Worm (Caenorhabditis elegans) whole organism, L3 larva: ENCODE data around the gene bub-3.

ENCODE experiments used
- R02D3.7 ChIP-seq: fragments of 150-350 bp; optimal IDR thresholded peaks from 2 replicates; lab custom pipeline; 2014; ENCODE audit warnings: missing biosample characterization, missing genetic modification characterization
- ama-1 ChIP-seq: fragments of 150-350 bp; optimal IDR thresholded peaks from 2 replicates; lab custom pipeline; 2018
- ceh-28 ChIP-seq: fragments of 150-350 bp; optimal IDR thresholded peaks from 2 replicates; lab custom pipeline; 2014; ENCODE audit warnings: missing biosample characterization, missing genetic modification reagents, missing genetic modification characterization
- egl-5 ChIP-seq: fragments of 150-350 bp; optimal IDR thresholded peaks from 2 replicates; lab custom pipeline; 2017; ENCODE audit warnings: missing biosample characterization, missing genetic modification reagents, missing genetic modification characterization, inconsistent platforms
- elt-2 ChIP-seq: sonication (generic microtip); optimal IDR thresholded peaks from 2 replicates; lab custom pipeline; 2016; ENCODE audit warnings: missing genetic modification reagents, mild to moderate bottlenecking, missing genetic modification characterization, missing compliant biosample characterization
- elt-3 ChIP-seq, 3 experiments: fragments of 150-350 bp in 1 of 3; sonication (generic microtip) in 2 of 3; optimal IDR thresholded peaks; 2 replicates in 2 of 3; 4 replicates in 1 of 3; lab custom pipeline; 2014 to 2017; ENCODE audit warnings: missing biosample characterization in 3 of 3, missing genetic modification characterization in 3 of 3
- eor-1 ChIP-seq, 2 experiments: fragments of 150-350 bp; optimal IDR thresholded peaks; 2 replicates each; lab custom pipeline; 2014 to 2018; ENCODE audit warnings: missing biosample characterization in 2 of 2, missing genetic modification characterization in 2 of 2
- fkh-10 ChIP-seq: sonication (generic microtip); optimal IDR thresholded peaks from 2 replicates; lab custom pipeline; 2017; ENCODE audit warnings: missing biosample characterization, missing genetic modification reagents, missing genetic modification characterization
- fkh-2 ChIP-seq: fragments of 150-350 bp; optimal IDR thresholded peaks from 2 replicates; lab custom pipeline; 2014; ENCODE audit warnings: missing biosample characterization, missing genetic modification reagents, missing genetic modification characterization
- jun-1 ChIP-seq: fragments of 150-350 bp; optimal IDR thresholded peaks from 2 replicates; lab custom pipeline; 2014; ENCODE audit warnings: missing biosample characterization, missing genetic modification reagents, missing genetic modification characterization
- lin-15B ChIP-seq: fragments of 150-350 bp; optimal IDR thresholded peaks from 2 replicates; lab custom pipeline; 2014; ENCODE audit warnings: missing biosample characterization, missing genetic modification characterization
- lin-39 ChIP-seq: fragments of 150-350 bp; optimal IDR thresholded peaks from 2 replicates; lab custom pipeline; 2018; ENCODE audit warnings: missing biosample characterization, missing genetic modification reagents, missing genetic modification characterization
- nfya-1 ChIP-seq: sonication (generic microtip); optimal IDR thresholded peaks from 2 replicates; lab custom pipeline; 2017; ENCODE audit warnings: missing genetic modification characterization, mild to moderate bottlenecking, missing compliant biosample characterization, antibody characterized with exemption, moderate library complexity; ENCODE audit not compliant: insufficient read depth
- nhr-23 ChIP-seq: fragments of 150-350 bp; optimal IDR thresholded peaks from 2 replicates; lab custom pipeline; 2014; ENCODE audit warnings: missing biosample characterization, missing genetic modification reagents, missing genetic modification characterization
- nhr-28 ChIP-seq: fragments of 150-350 bp; optimal IDR thresholded peaks from 2 replicates; lab custom pipeline; 2014; ENCODE audit warnings: missing biosample characterization, missing genetic modification characterization
- nhr-43 ChIP-seq: sonication (generic microtip); optimal IDR thresholded peaks from 2 replicates; lab custom pipeline; 2016; ENCODE audit warnings: mild to moderate bottlenecking, missing genetic modification characterization, missing compliant biosample characterization; ENCODE audit not compliant: poor library complexity, severe bottlenecking
- nhr-77 ChIP-seq: fragments of 150-350 bp; optimal IDR thresholded peaks from 2 replicates; lab custom pipeline; 2014; ENCODE audit warnings: missing biosample characterization, missing genetic modification characterization
- pha-4 ChIP-seq: fragments of 150-350 bp; optimal IDR thresholded peaks from 2 replicates; lab custom pipeline; 2014; ENCODE audit warnings: missing biosample characterization, missing genetic modification reagents, missing genetic modification characterization
- pqm-1 ChIP-seq: fragments of 150-350 bp; optimal IDR thresholded peaks from 2 replicates; lab custom pipeline; 2017; ENCODE audit warnings: missing biosample characterization, missing genetic modification characterization, inconsistent platforms
- sea-2 ChIP-seq: fragments of 150-350 bp; sonication (generic microtip); optimal IDR thresholded peaks from 4 replicates; lab custom pipeline; 2014; ENCODE audit warnings: missing biosample characterization, missing genetic modification reagents, missing genetic modification characterization
- skn-1 ChIP-seq: fragments of 150-350 bp; optimal IDR thresholded peaks from 2 replicates; lab custom pipeline; 2014; ENCODE audit warnings: missing biosample characterization, missing genetic modification characterization
- unc-39 ChIP-seq: sonication (generic microtip); optimal IDR thresholded peaks from 4 replicates; lab custom pipeline; 2017; ENCODE audit warnings: missing biosample characterization, missing genetic modification characterization
- unc-62 ChIP-seq: fragments of 150-350 bp; sonication (generic microtip); optimal IDR thresholded peaks from 4 replicates; lab custom pipeline; 2014; ENCODE audit warnings: missing biosample characterization, missing genetic modification reagents, missing genetic modification characterization
- zag-1 ChIP-seq: fragments of 150-350 bp; optimal IDR thresholded peaks from 2 replicates; lab custom pipeline; 2014; ENCODE audit warnings: missing biosample characterization, missing genetic modification characterization
- ztf-11 ChIP-seq: fragments of 150-350 bp; optimal IDR thresholded peaks from 2 replicates; lab custom pipeline; 2014; ENCODE audit warnings: missing biosample characterization, missing genetic modification characterization

The bub-3 gene

ce11 chrII:13694712-13695111, 31.1 kb upstream of the bub-3 start, which contains the start of gene rpoa-1:
TSS of gene rpoa-1 (minus strand) at chrII:13694795.
- TF ChIP-seq fkh-10 (GFP tag; lab: Kevin White, UChicago) (no peak), pha-4 (tag; lab: Kevin White, UChicago) (peak; percentile 28), nhr-28 (no peak), fkh-2 (tag; lab: Kevin White, UChicago) (no peak), lin-15B (tag; lab: Kevin White, UChicago) (peak; percentile 2)

- TF ChIP-seq jun-1 (tag; lab: Kevin White, UChicago) (no peak), elt-2 (tag; lab: Kevin White, UChicago) (peak; percentile 12)
These were observed 30.2 kb upstream of the bub-3 start, which contains the start of gene kqt-3 for ce11 chrII:13695343-13696332. TSS of gene kqt-3 (plus strand) at chrII:13696282.

- no peak for TF ChIP-seq ztf-11 (tag; lab: Kevin White, UChicago)
- no peak for TF ChIP-seq fkh-2 (tag; lab: Kevin White, UChicago)
- no peak for TF ChIP-seq unc-39 (tag; lab: Kevin White, UChicago)
- TF ChIP-seq fkh-10 (GFP tag; lab: Kevin White, UChicago) = no peak
- TF ChIP-seq ceh-28 = no peak
- TF ChIP-seq pha-4 (tag; lab: Kevin White, UChicago) = no peak
- no peak for TF ChIP-seq pqm-1
- TF ChIP-seq elt-3 (tag; optimal IDR thresholded peaks at IDR 0.05; lab: Kevin White, UChicago) = no peak
- no peak for TF ChIP-seq lin-39 (tag; lab: Kevin White, UChicago)
- TF ChIP-seq zag-1 (tag; lab: Kevin White, UChicago) = no peak
- TF ChIP-seq nhr-77 (tag; lab: Kevin White, UChicago) = no peak
- TF ChIP-seq nhr-43 (tag; lab: Kevin White, UChicago) = no peak
- no peak for TF ChIP-seq unc-62 (GFP tag; lab: Kevin White, UChicago)
- TF ChIP-seq egl-5 = no peak
- TF ChIP-seq nhr-23 (tag; lab: Kevin White, UChicago) = no peak
- TF ChIP-seq nhr-28 = no peak
- TF ChIP-seq, all 47 proteins: peak for 0
These were observed 28.2 kb upstream of the bub-3 start for ce11 chrII:13697691-13698090.

- no peak for TF ChIP-seq R02D3.7 (tag; lab: Kevin White, UChicago)
- TF ChIP-seq elt-2 (tag; lab: Kevin White, UChicago) = peak; percentile 66
These were observed 14.3 kb upstream of the bub-3 start for ce11 chrII:13711493-13712055.

- no peak for TF ChIP-seq nfya-1
- no peak for TF ChIP-seq fkh-2 (tag; lab: Kevin White, UChicago)
- TF ChIP-seq sea-2 (GFP tag; lab: Kevin White, UChicago) = no peak
- TF ChIP-seq nhr-77 (tag; lab: Kevin White, UChicago) = no peak
- no peak for TF ChIP-seq lin-39 (tag; lab: Kevin White, UChicago)
- TF ChIP-seq nhr-28 = no peak
- no peak for TF ChIP-seq skn-1 (tag; lab: Kevin White, UChicago)
- TF ChIP-seq pqm-1 = no peak
- no peak for TF ChIP-seq ama-1 (lab: Kevin White, UChicago)
- TF ChIP-seq unc-62 (GFP tag; lab: Kevin White, UChicago) = no peak
- TF ChIP-seq zag-1 (tag; lab: Kevin White, UChicago) = no peak
- TF ChIP-seq R02D3.7 (tag; lab: Kevin White, UChicago) = no peak
- no peak for TF ChIP-seq lin-15B (tag; lab: Kevin White, UChicago)
These were observed 12.6 kb upstream of the bub-3 start for ce11 chrII:13713239-13713638.

ce11 chrII:13715333-13715732, 10.5 kb upstream of the bub-3 start:
- TF ChIP-seq lin-39 (tag; lab: Kevin White, UChicago) (no peak), fkh-2 (tag; lab: Kevin White, UChicago) (no peak), fkh-10 (GFP tag; lab: Kevin White, UChicago) (no peak), eor-1 (tag; optimal IDR thresholded peaks at IDR 0.05; lab: Kevin White, UChicago) (no peak)
